Fruit fly (Drosophila melanogaster) S2 (cell line): ENCODE measurements around the gene CG10324.
A peak's percentile ranks its signal among the peaks of the same experiment; 100 is the strongest.

Source experiments
- CG8478 ChIP-seq: fragments of >200 bp; optimal IDR thresholded peaks from 2 replicates; lab custom pipeline; 2018
- CTCF ChIP-seq, 2 experiments: fragments of >200 bp; optimal IDR thresholded peaks; 2 replicates each; lab custom pipeline; 2018

CG10324 gene

DNA sequence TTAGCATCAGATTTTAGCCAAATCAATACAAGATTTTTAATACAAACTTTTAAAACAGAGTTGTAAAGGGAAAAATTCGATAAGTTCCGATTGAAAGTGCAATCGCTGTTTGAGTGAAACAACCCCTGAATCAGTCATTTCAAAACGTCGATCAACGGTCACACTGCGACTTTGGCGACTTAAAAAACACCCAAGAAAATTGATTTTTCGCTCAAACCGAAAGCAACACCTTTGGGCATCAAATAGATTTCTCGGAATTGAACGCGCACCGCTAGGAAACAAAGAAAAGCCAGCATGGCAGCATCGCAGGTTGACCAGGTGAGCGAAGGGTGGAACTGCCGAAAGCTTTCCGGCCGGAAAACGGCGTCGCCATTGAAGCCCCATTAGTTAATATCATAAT is 3.2 kb downstream of the CG10324 start, which contains the start of gene Arl6IP1:
Gene Arl6IP1 (plus strand): TSS at position 15 of the 400 bp plus-strand sequence.
- no peak for TF ChIP-seq CTCF (optimal IDR thresholded peaks at IDR 0.05; lab: Kevin White, UChicago)

DNA sequence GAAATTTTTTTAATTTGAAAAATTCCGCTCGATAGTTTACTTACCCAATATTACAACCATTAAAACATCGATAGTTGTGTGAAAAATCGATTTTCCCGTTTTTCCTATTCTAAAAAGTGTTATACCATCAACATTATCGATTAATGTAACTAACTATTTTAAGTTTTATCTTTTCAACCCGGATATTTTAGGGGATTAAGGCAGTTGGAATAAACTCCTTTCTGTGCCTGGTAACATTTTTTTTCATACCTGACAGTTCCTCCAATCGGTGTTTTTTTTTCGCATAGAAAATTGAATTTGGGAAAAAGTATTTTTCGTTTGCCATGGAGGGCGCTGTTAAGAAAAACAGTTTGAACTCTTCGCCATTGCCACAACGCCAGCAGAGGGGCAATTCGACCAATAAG is 6.8 kb downstream of the CG10324 start, which contains the start of gene nonA-l:
Gene nonA-l (plus strand): TSS at position 201 of the 404 bp plus-strand sequence.
- no peak for TF ChIP-seq CG8478
- TF ChIP-seq CTCF (optimal IDR thresholded peaks at IDR 0.05; lab: Kevin White, UChicago): peak in 1 of 2 experiments; percentile 22

DNA sequence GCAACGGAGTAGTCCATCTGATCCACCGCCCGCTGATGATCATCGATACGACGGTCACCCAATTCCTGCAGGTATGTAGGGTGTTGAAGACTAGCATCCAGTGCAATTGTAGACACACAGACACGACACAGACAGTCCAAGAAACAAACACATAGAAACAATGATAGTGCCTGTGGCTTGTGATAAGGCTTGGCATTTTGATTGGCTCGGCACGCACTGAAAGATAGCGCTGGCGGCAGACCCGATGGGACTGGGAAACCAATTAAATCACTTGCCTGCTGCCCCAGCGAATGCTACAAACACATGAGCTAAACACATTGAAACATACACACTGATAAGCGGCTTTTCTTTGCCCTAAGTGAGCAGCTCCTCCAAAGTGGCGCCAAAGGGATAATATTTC is 14.1 kb downstream of the CG10324 start:
- TF ChIP-seq CG8478 (no peak), CTCF (optimal IDR thresholded peaks at IDR 0.05; lab: Kevin White, UChicago) (no peak)

DNA sequence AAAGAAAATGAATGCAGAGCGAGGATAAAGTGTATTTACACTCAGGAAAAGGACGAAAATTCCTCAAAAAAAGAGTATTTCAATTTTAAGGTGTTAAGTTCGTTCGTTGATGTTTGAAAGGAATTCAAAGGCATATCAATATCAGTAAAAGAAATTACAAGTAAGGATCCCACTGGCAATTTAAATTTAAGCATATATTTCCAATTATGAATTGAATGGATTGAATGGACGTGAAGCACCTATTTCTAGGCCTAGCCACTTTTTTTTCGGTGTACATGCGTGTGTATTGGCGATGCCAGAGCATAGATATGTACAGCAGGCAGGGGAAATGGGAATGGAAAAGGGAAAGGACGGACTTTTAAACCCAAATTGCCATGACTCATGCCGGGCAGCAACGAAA is 16.2 kb downstream of the CG10324 start:
- no peak for TF ChIP-seq CTCF (optimal IDR thresholded peaks at IDR 0.05; lab: Kevin White, UChicago)
- TF ChIP-seq CG8478: no peak

dm6 chr3R:16626899-16627432 is 19.8 kb downstream of the CG10324 start:
- TF ChIP-seq CG8478 (no peak), CTCF (optimal IDR thresholded peaks at IDR 0.05; lab: Kevin White, UChicago) (no peak)

DNA sequence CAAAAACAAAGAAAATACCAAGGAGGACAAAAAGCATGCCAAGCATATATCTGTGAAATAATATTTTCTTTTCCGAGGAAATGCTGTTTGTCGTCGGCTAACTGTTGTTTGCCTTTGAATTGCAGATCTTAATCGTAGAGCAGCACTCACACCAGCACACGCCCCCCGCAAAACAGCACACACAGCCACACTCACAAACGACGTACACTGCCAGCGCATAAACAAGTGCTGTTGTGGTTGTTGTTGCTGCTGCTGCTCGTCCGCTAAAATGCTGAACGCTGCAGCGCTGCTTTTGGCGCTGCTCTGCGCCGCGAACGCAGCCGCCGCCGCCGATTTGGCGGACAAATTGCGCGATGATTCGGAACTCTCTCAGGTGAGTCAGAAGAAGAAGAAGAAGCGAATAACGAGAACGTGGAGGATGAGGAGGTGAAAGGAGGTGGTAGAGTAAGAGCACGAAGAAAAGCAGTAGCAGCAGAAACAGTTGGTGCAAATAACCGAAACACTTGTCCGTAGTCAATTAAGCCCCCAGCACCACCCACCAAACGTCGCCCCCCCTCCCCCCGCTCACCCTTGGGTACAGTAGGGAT is 20.9 kb downstream of the CG10324 start:
- no peak for TF ChIP-seq CTCF (optimal IDR thresholded peaks at IDR 0.05; lab: Kevin White, UChicago)
- TF ChIP-seq CG8478: no peak

DNA sequence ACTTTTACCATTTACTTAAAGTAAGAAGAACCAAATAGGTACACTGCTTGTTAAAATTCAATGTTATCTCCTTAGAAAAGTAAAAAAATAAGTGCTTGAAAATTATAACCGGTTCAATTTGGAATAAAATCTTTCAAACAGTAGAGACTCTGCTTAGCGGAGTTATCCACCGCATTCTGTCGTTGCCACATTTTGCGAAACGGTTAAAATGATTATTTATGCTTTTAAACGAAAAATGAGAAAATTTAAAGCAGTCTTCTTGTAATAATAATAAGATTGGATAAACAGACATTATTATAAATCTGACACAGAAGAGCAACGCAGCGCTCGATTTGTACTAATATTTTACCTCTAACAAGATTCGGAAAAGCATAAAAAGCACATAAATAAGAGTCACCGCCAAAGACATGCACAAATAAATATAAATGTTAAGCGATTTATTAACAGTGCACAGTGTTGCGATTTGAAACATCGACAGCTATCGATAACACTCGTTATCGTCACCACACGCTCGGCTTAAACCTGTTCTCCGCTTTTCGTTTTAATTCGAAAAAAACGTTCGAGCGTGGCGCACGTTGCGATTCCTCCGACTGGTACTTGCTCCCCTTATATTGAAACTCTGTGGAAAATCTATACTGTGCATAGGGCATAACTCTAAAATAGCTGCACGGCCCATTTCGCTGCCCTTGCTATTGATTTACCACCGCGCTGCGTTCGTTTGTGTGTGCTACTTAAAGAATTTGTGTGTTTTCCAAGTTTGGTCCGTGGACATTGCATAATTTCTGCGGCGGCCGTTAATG is 21.9 kb downstream of the CG10324 start, which contains the start of gene Fas1:
Gene Fas1 (plus strand): TSS at position 489 of the 800 bp plus-strand sequence.
- TF ChIP-seq CG8478 (no peak), CTCF (optimal IDR thresholded peaks at IDR 0.05; lab: Kevin White, UChicago) (peak; percentile 45 to 66)

dm6 chr3R:16624371-16624749 is 22.4 kb downstream of the CG10324 start, which contains the start of gene Ccdc114:
Gene Ccdc114 (minus strand): TSS chr3R:16624717.
- TF ChIP-seq CG8478: no peak

- TF ChIP-seq CTCF (optimal IDR thresholded peaks at IDR 0.05; lab: Kevin White, UChicago) (no peak), CG8478 (no peak)
These were observed 26.3 kb downstream of the CG10324 start, which contains the start of gene CG14893 for dm6 chr3R:16620478-16620877. Gene CG14893 (plus strand): TSS chr3R:16620778.

DNA sequence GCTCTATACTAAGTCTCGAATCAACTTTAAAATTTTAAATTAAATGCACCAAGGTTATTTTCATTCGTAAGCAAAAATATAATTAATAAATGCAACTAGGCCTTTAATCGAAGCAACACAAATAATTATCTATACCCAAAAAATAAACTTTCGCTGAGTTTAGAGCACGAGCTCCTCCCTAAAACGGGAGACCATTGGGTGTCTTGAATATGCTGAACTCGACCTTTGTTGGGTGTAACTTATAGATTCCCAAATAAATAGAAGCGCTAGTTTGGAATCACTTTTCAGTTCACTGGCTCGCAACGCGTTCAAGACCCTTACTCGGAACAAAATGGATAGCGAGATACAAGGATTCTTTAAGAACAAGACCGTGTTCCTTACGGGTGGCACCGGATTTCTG is 29.2 kb downstream of the CG10324 start, which contains the start of gene CG17560:
Gene CG17560 (plus strand): TSS at position 301 of the 400 bp plus-strand sequence.
- TF ChIP-seq CG8478 (no peak), CTCF (optimal IDR thresholded peaks at IDR 0.05; lab: Kevin White, UChicago) (no peak)

DNA sequence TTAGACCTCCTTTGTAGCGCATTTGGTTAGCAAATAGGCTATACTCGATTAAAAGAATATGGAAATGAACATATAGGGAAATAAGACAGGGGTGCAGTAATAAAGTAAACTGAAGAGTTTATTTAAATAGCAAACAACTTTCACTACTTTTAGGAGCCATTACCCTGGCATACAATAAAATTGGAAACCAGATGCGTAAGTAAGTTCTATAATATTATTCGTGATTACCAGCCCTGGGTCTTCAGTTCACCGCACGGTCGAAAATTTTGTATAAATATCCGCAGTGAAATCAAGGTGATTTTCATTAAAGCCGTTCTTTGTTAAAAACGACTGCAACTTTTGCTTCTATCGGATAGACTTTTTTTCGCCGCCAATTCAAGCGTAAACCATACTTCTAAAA is 31.8 kb downstream of the CG10324 start, which contains the start of gene CG17562:
Gene CG17562 (plus strand): TSS at position 301 of the 400 bp plus-strand sequence.
- TF ChIP-seq CG8478: no peak
- no peak for TF ChIP-seq CTCF (optimal IDR thresholded peaks at IDR 0.05; lab: Kevin White, UChicago)

DNA sequence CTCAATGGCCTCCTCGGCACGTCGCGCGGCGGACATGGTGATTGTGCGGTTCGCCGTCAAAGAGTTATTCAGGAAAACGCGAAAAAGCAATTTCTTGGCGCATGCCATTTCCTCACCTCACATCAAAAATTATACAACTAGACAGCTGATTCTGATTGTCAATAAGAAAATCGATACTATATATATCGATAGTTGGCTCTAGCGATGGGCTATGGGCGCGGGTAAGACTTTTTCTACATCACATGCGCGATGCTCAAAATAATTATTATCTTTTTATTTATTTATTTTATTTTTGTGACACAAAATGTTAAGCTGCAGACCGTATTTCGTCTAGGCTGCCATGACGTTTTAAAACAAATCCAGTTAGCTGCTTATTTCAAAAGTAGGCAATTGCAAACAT is 32.6 kb downstream of the CG10324 start, which contains the start of gene CG10340:
Gene CG10340 (minus strand): TSS at position 151 of the 400 bp plus-strand sequence.
- TF ChIP-seq CG8478 (no peak), CTCF (optimal IDR thresholded peaks at IDR 0.05; lab: Kevin White, UChicago) (peak in 1 of 2 experiments; percentile 10)

dm6 chr3R:16613300-16613699 is 33.5 kb downstream of the CG10324 start, which contains the start of gene CG12783:
Gene CG12783 (minus strand): TSS chr3R:16613400.
- TF ChIP-seq CTCF (optimal IDR thresholded peaks at IDR 0.05; lab: Kevin White, UChicago) (no peak), CG8478 (no peak)

DNA sequence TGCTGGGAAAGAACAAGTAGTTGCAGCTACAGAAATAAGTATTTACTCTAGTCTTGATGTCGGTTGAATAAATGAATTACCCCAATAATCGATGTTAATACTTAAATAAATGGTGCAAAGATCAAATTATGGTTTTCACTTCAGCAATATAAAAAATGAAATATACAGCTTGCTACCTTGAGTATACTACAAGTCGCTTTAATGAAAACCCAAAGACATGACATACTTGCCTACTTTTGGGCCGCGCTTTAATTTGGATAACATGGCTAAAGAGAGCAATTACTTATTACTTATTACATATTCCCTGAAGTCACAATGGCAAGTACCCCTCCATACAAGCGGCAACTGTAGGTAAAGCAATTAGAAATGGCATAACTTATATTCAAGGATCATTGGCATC is 35.6 kb downstream of the CG10324 start:
- no peak for TF ChIP-seq CTCF (optimal IDR thresholded peaks at IDR 0.05; lab: Kevin White, UChicago)
- TF ChIP-seq CG8478: no peak

dm6 chr3R:16608920-16609319 is 37.9 kb downstream of the CG10324 start, which contains the start of gene NPF:
Gene NPF (plus strand): TSS chr3R:16609220.
- TF ChIP-seq CG8478 (no peak), CTCF (optimal IDR thresholded peaks at IDR 0.05; lab: Kevin White, UChicago) (no peak)
